Worm (Caenorhabditis elegans) whole organism, young adult: ENCODE data around the gene mpst-4.

Source experiments
- Y53G8AR.9 ChIP-seq: fragments of 200-800 bp; sonication (Bioruptor generic); conservative IDR thresholded peaks from 2 replicates; pipeline ENCODE4 v1.3.6; 2022; ENCODE audit warnings: missing genetic modification reagents, missing genetic modification characterization, missing compliant biosample characterization
- ama-1 ChIP-seq, 3 experiments: fragments of 150-350 bp in 1 of 3; sonication (generic microtip) in 2 of 3; optimal IDR thresholded peaks; 2 replicates each; lab custom pipeline; 2014 to 2018; ENCODE audit warnings: missing biosample characterization in 2 of 3, missing genetic modification characterization in 2 of 3, missing genetic modification reagents in 2 of 3
- atf-7 ChIP-seq: sonication (generic microtip); optimal IDR thresholded peaks from 2 replicates; lab custom pipeline; 2017; ENCODE audit warnings: mild to moderate bottlenecking, missing genetic modification characterization, missing compliant biosample characterization
- cebp-1 ChIP-seq, 2 experiments: fragments of 200-800 bp in 1 of 2; sonication (Bioruptor generic) in 1 of 2; sonication (generic microtip) in 1 of 2; IDR thresholded peaks in 1 of 2; optimal IDR thresholded peaks in 1 of 2; 2 replicates each; pipeline versions ENCODE4 v1.3.6 to Lab custom; 2017 to 2022; ENCODE audit warnings: missing compliant biosample characterization in 2 of 2, missing genetic modification characterization in 2 of 2, mild to moderate bottlenecking in 1 of 2, missing genetic modification reagents in 1 of 2, moderate library complexity in 1 of 2
- ceh-58 ChIP-seq: fragments of 200-800 bp; sonication (Bioruptor generic); IDR thresholded peaks from 2 replicates; pipeline ENCODE4 v1.3.6; 2022; ENCODE audit warnings: missing genetic modification characterization, missing compliant biosample characterization
- ekl-4 ChIP-seq: fragments of 200-800 bp; sonication (Bioruptor generic); IDR thresholded peaks from 2 replicates; pipeline ENCODE4 v1.3.6; 2022; ENCODE audit warnings: missing genetic modification reagents, missing genetic modification characterization, missing compliant biosample characterization
- fkh-3 ChIP-seq: sonication (generic microtip); optimal IDR thresholded peaks from 2 replicates; lab custom pipeline; 2016; ENCODE audit warnings: mild to moderate bottlenecking, missing genetic modification characterization, missing compliant biosample characterization
- madf-8 ChIP-seq: fragments of 200-800 bp; sonication (Bioruptor generic); conservative IDR thresholded peaks from 2 replicates; pipeline ENCODE4 v1.3.6; 2022; ENCODE audit warnings: missing genetic modification reagents, missing genetic modification characterization, missing compliant biosample characterization
- nfya-2 ChIP-seq: fragments of 200-800 bp; sonication (Bioruptor generic); IDR thresholded peaks from 2 replicates; pipeline ENCODE4 v1.3.6; 2022; ENCODE audit warnings: missing genetic modification reagents, missing genetic modification characterization, missing compliant biosample characterization
- nfyb-1 ChIP-seq: fragments of 200-800 bp; sonication (Bioruptor generic); IDR thresholded peaks from 2 replicates; pipeline ENCODE4 v1.3.6; 2022; ENCODE audit warnings: missing genetic modification reagents, missing genetic modification characterization, missing compliant biosample characterization
- nhr-120 ChIP-seq: fragments of 200-800 bp; sonication (Bioruptor generic); IDR thresholded peaks from 2 replicates; pipeline ENCODE4 v1.3.6; 2022; ENCODE audit warnings: missing genetic modification characterization, missing compliant biosample characterization
- pha-4 ChIP-seq: fragments of 150-350 bp; sonication (generic microtip); optimal IDR thresholded peaks from 2 replicates; lab custom pipeline; 2014; ENCODE audit warnings: missing biosample characterization, missing genetic modification reagents, missing genetic modification characterization
- rec-8 ChIP-seq, 2 experiments: sonication (generic microtip); optimal IDR thresholded peaks; 2 replicates each; lab custom pipeline; 2016; ENCODE audit warnings: mild to moderate bottlenecking in 2 of 2, missing genetic modification characterization in 2 of 2, missing genetic modification reagents in 2 of 2, missing genotype in 2 of 2, missing biosample characterization in 1 of 2, missing compliant biosample characterization in 1 of 2, moderate library complexity in 1 of 2
- snpc-4 ChIP-seq, 5 experiments: fragments of 150-350 bp in 1 of 5; sonication (generic microtip) in 4 of 5; optimal IDR thresholded peaks; 2 replicates each; lab custom pipeline; 2014 to 2018; ENCODE audit warnings: missing genetic modification characterization in 5 of 5, missing biosample characterization in 3 of 5, antibody characterized with exemption in 2 of 5, mild to moderate bottlenecking in 2 of 5, missing compliant biosample characterization in 2 of 5, missing genotype in 2 of 5, moderate library complexity in 2 of 5, missing genetic modification reagents in 1 of 5

ce11 chrII:4908160-4908559, 44.9 kb upstream of the mpst-4 start:
- TF ChIP-seq ekl-4 (GFP tag; lab: Robert Waterston, UW) (no peak), cebp-1 (GFP tag; IDR thresholded peaks at IDR 0.05; lab: Robert Waterston, UW) (no peak), cebp-1 (tag; optimal IDR thresholded peaks at IDR 0.05; lab: Kevin White, UChicago) (peak; percentile 20), snpc-4 (GFP tag; optimal IDR thresholded peaks at IDR 0.05; lab: Kevin White, UChicago) (no peak), snpc-4 (tag; optimal IDR thresholded peaks at IDR 0.05; lab: Kevin White, UChicago) (no peak), nhr-120 (GFP tag; lab: Robert Waterston, UW) (no peak), madf-8 (GFP tag; lab: Robert Waterston, UW) (no peak), rec-8 (tag; optimal IDR thresholded peaks at IDR 0.05; lab: Kevin White, UChicago) (no peak), ama-1 (optimal IDR thresholded peaks at IDR 0.05; lab: Kevin White, UChicago) (no peak), ama-1 (GFP tag; optimal IDR thresholded peaks at IDR 0.05; lab: Kevin White, UChicago) (no peak), nfyb-1 (no peak), ceh-58 (no peak), nfya-2 (no peak), pha-4 (tag; lab: Kevin White, UChicago) (no peak), atf-7 (tag; lab: Kevin White, UChicago) (no peak), Y53G8AR.9 (GFP tag; lab: Robert Waterston, UW) (no peak), fkh-3 (tag; lab: Kevin White, UChicago) (no peak)
